Fruit fly (Drosophila melanogaster) Kc167 (cell line): Measurements from ENCODE around the gene Gtpx.

Experiments
- Myc ChIP-seq: fragments of >200 bp; optimal IDR thresholded peaks from 2 replicates; lab custom pipeline; 2017; ENCODE audit warnings: missing external identifiers
- Sin3A ChIP-seq: fragments of >200 bp; optimal IDR thresholded peaks from 2 replicates; lab custom pipeline; 2018; ENCODE audit warnings: missing external identifiers
- h ChIP-seq: fragments of >200 bp; optimal IDR thresholded peaks from 3 replicates; lab custom pipeline; 2018; ENCODE audit warnings: missing external identifiers
- insv ChIP-seq: fragments of >200 bp; optimal IDR thresholded peaks from 3 replicates; lab custom pipeline; 2018; ENCODE audit warnings: missing external identifiers
- psq ChIP-seq: fragments of >200 bp; optimal IDR thresholded peaks from 2 replicates; lab custom pipeline; 2017; ENCODE audit warnings: missing external identifiers
- ttk ChIP-seq: sonication (Bioruptor generic); optimal IDR thresholded peaks from 2 replicates; lab custom pipeline; 2017; ENCODE audit warnings: missing external identifiers

DNA sequence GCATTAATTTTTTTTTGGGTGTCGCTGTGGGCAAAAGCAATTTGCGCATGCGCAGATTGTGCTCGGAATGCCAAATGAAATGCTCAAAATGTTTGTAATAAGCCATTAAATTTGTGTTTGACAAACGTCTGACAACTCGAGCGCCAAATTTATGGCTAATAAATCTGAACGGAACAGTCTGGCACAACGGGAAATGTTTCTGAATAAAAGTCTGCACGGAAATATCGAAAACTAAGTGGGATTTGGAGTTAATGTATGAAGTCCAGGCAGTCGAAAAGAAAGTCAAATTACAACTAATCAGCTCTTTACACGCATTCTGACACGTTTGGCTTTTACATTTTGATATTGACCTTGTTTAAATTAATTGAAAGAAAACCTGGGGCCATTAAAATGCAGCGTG, 34.9 kb upstream of the Gtpx start, which contains the start of gene CG12009:
- TF ChIP-seq ttk (lab: Kevin White, UChicago), result no peak
- no peak for TF ChIP-seq psq (lab: Kevin White, UChicago)
- TF ChIP-seq insv (lab: Kevin White, UChicago), result no peak
- no peak for TF ChIP-seq Myc (lab: Kevin White, UChicago)
- no peak for TF ChIP-seq Sin3A (lab: Kevin White, UChicago)
- TF ChIP-seq h (lab: Kevin White, UChicago), result no peak
